Worm (Caenorhabditis elegans): Measurements from ENCODE around the gene grl-22.
A peak's percentile ranks its signal among the peaks of the same experiment; 100 is the strongest.

The grl-22 gene

ce11 chrIII:5367995-5368899, 45.6 kb downstream of the grl-22 start, which contains the start of gene dhs-9 (continued):
- TF ChIP-seq hlh-26 (GFP tag; conservative IDR thresholded peaks at IDR 0.05) (no peak), dpff-1 (tag; optimal IDR thresholded peaks at IDR 0.05) (no peak), B0035.1 (tag; optimal IDR thresholded peaks at IDR 0.05) (no peak), Y56A3A.18 (GFP tag; IDR thresholded peaks at IDR 0.05) (no peak), nhr-120 (GFP tag; IDR thresholded peaks at IDR 0.05) (no peak), repo-1 (tag; optimal IDR thresholded peaks at IDR 0.05) (peak; percentile 68), sea-2 (GFP tag; IDR thresholded peaks at IDR 0.05) (no peak), mes-4 (tag; optimal IDR thresholded peaks at IDR 0.05) (no peak), attf-5 (GFP tag; optimal IDR thresholded peaks at IDR 0.05) (peak; percentile 18), lin-40 (tag; optimal IDR thresholded peaks at IDR 0.05) (peak; percentile 34)

Data from whole organism, young adult.